Worm (Caenorhabditis elegans) whole organism, midembryonic: ENCODE measurements around the gene srv-6.
A peak's percentile ranks its signal among the peaks of the same experiment; 100 is the strongest.

ENCODE experiments used
- T22C8.4 ChIP-seq: fragments of 200-800 bp; sonication (Bioruptor generic); IDR thresholded peaks from 2 replicates; pipeline ENCODE4 v1.3.6; 2022; ENCODE audit warnings: missing genetic modification characterization, missing compliant biosample characterization
- cog-1 ChIP-seq: sonication (generic microtip); optimal IDR thresholded peaks from 2 replicates; lab custom pipeline; 2016; ENCODE audit warnings: missing genetic modification characterization, missing compliant biosample characterization
- flt-1 ChIP-seq: fragments of 200-800 bp; sonication (Bioruptor generic); IDR thresholded peaks from 2 replicates; pipeline ENCODE4 v1.3.6; 2022; ENCODE audit warnings: missing genetic modification characterization, missing compliant biosample characterization
- klf-2 ChIP-seq: fragments of 200-800 bp; sonication (Bioruptor generic); conservative IDR thresholded peaks from 2 replicates; pipeline ENCODE4 v1.3.6; 2022; ENCODE audit warnings: missing genetic modification reagents, missing genetic modification characterization, missing compliant biosample characterization
- med-1 ChIP-seq: sonication (generic microtip); optimal IDR thresholded peaks from 2 replicates; lab custom pipeline; 2017; ENCODE audit warnings: missing genetic modification characterization, mild to moderate bottlenecking, missing compliant biosample characterization, antibody characterized with exemption, missing genetic modification reagents; ENCODE audit not compliant: insufficient read depth
- ref-1 ChIP-seq: fragments of 200-800 bp; sonication (Bioruptor generic); conservative IDR thresholded peaks from 2 replicates; pipeline ENCODE4 v1.3.6; 2022; ENCODE audit warnings: missing genetic modification reagents, missing genetic modification characterization, missing compliant biosample characterization
- tab-1 ChIP-seq: fragments of 200-800 bp; sonication (Bioruptor generic); IDR thresholded peaks from 2 replicates; pipeline ENCODE4 v1.3.6; 2022; ENCODE audit warnings: missing genetic modification characterization, missing compliant biosample characterization
- ztf-23 ChIP-seq: fragments of 200-800 bp; sonication (Bioruptor generic); IDR thresholded peaks from 2 replicates; pipeline ENCODE4 v1.3.6; 2022; ENCODE audit warnings: missing genetic modification reagents, missing genetic modification characterization, missing compliant biosample characterization
- ztf-29 ChIP-seq: fragments of 200-800 bp; sonication (Bioruptor generic); IDR thresholded peaks from 2 replicates; pipeline ENCODE4 v1.3.6; 2022; ENCODE audit warnings: missing genetic modification reagents, missing genetic modification characterization, missing compliant biosample characterization

srv-6 gene

DNA sequence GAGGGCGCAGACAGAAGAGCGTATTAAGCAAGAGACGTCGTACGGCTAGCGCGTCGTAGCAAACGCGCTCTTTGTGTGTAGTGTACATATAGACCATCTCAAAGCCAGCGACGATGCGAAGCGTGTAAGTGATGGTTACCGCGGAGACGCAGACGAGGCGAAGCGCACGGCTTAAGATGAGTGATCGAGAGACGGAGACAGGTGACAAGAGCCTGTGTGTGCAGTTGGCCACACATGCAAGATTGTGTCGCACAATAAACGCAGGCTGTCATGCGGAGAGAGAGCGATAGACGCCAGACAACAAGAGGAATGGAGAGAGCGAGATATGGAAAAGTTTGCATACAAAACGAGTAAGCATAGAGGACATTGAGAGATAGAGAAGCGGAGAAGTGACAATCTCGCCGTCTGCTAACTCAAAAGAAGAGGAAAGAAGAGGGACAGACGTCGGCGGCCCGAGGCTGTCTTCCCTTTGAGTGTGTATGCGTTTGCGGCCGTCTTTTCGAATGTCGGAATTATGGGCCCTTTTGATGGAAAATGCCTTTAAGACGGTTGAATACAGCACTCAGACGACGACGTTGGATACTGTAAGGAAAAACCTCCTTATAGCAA, 34.0 kb upstream of the srv-6 start:
- TF ChIP-seq cog-1 (tag; lab: Kevin White, UChicago) = peak; percentile 36
- no peak for TF ChIP-seq med-1 (GFP tag; lab: Kevin White, UChicago)
- no peak for TF ChIP-seq flt-1 (GFP tag; lab: Robert Waterston, UW)
- TF ChIP-seq tab-1 = no peak
- no peak for TF ChIP-seq ref-1
- TF ChIP-seq T22C8.4 (GFP tag; lab: Robert Waterston, UW) = no peak
- TF ChIP-seq klf-2 = no peak
- 0 out of 2 replicates have a peak, but pooled peaks have one; percentile 45 for TF ChIP-seq ztf-23
- peak; percentile 96 for TF ChIP-seq ztf-29 (GFP tag; lab: Robert Waterston, UW)

DNA sequence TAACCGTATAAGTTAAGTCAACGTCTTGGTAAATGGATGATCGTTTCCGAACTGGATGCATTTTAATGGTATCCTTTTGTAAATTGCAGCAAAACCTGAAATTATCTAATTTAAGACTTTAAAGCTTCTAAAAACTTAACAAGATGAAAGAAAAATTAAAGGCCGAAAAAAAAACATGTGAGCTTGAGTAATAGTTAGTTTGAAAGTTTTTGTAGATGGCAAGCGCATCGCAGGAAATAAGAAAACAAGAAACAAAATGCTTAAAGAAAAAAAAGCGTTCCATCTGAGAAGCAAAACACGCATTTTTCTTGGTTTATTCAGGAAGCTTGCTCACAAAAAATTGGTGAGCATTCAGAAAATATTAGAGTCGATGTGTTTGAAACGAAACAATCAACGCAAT, 21.1 kb upstream of the srv-6 start, which contains the start of gene rab-37:
TSS of gene rab-37 (minus strand) at position 101 of the 400 bp plus-strand sequence.
- TF ChIP-seq ztf-23 (no peak), flt-1 (GFP tag; lab: Robert Waterston, UW) (no peak), ref-1 (no peak), tab-1 (no peak), ztf-29 (GFP tag; lab: Robert Waterston, UW) (no peak), med-1 (GFP tag; lab: Kevin White, UChicago) (no peak), cog-1 (tag; lab: Kevin White, UChicago) (no peak)

DNA sequence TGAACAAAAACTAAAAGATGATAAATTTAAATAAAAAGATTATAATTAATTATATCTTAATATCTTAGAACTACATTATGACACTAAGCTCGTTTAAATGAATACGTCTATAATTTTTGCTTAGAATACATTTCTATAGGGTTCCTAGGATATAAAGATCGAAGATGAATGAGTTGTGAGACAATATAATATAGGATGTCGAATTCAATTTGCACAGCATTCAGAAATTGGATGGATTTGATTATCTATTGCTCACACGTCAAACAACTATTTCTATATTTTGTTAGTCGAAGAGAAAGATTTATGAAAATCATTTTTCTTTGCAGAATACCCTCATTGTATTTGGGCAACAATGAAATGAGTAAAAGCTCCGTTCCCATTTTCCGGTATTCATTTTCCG, 17.9 kb upstream of the srv-6 start:
- TF ChIP-seq flt-1 (GFP tag; lab: Robert Waterston, UW) (no peak), med-1 (GFP tag; lab: Kevin White, UChicago) (no peak), cog-1 (tag; lab: Kevin White, UChicago) (no peak), tab-1 (no peak), klf-2 (no peak), ztf-29 (GFP tag; lab: Robert Waterston, UW) (no peak), ztf-23 (no peak), ref-1 (no peak), T22C8.4 (GFP tag; lab: Robert Waterston, UW) (no peak)

DNA sequence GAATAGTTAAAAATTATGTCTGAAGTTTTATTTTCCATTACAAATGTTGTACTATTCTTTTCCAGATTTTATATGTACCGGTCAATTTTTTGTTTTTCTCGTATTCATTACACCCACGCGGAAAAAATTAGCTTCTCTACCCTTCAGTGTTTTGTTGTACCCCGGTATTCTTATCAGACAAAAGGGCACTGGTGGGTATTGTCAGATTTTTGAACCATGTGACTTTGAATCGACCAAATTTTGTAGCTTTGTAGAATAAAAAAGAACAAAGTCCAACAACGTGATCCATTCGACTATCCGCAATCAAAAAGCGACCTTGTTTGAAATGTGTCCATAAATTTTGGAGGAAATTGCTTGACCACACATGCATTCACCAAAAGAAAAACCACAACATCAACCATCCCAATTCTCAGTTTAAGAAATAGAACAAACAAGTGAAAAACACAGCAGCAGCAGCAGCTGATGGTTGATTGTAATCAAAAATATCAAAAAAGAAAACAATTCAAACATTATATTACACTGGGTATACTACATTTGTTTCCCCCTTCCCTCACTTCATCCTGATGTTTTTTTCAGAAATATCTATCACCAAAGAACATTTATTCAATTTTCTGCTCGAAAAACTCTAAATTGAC, 12.3 kb upstream of the srv-6 start:
- TF ChIP-seq ref-1 = no peak
- TF ChIP-seq flt-1 (GFP tag; lab: Robert Waterston, UW) = no peak
- TF ChIP-seq med-1 (GFP tag; lab: Kevin White, UChicago) = no peak
- no peak for TF ChIP-seq tab-1
- no peak for TF ChIP-seq ztf-29 (GFP tag; lab: Robert Waterston, UW)
- no peak for TF ChIP-seq T22C8.4 (GFP tag; lab: Robert Waterston, UW)
- no peak for TF ChIP-seq cog-1 (tag; lab: Kevin White, UChicago)
- no peak for TF ChIP-seq klf-2
- TF ChIP-seq ztf-23 = no peak

DNA sequence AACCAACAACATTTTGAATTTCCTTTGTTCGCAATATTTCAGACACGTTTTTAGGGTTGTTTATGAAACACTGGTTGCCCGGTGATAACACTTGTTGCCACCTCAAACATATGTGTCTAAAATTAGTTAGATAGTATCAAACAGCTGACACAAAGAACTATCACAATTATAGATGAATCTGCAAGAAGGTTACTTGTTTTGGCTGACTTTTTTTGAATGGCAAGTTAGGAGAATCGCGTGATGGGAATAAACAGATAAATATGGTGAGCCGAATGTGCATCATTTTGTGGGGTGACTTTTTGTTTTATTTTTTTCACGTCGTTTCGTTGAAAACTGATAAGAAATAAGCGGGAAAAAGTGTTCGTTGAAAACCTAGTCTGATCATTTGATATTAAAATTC, 11.7 kb upstream of the srv-6 start:
- TF ChIP-seq med-1 (GFP tag; lab: Kevin White, UChicago) (no peak), ztf-29 (GFP tag; lab: Robert Waterston, UW) (no peak), ztf-23 (no peak), klf-2 (no peak), flt-1 (GFP tag; lab: Robert Waterston, UW) (no peak), ref-1 (no peak), tab-1 (no peak), T22C8.4 (GFP tag; lab: Robert Waterston, UW) (no peak), cog-1 (tag; lab: Kevin White, UChicago) (no peak)

DNA sequence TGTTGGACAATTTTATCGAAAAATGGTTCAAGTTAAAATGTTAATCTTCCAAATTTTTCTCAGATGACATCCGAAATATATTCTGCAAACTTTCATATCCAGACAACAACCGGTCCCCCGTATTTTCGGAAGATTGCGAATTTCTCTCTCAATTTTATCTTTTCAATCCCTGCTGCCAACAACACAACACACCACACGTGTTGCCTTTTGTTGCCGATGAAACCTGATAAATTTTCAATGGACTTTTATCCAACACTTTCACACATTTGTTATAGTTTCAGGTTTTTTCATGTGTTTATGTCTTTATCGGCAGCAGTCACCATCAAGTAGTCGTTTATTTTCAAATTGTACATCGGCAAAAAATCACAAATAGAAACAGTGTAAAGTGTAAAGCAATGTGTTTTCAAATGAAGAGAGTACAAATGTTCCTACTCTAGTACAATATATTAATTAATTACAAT, 10.6 kb upstream of the srv-6 start:
- TF ChIP-seq ztf-29 (GFP tag; lab: Robert Waterston, UW) = no peak
- 0 out of 2 replicates have a peak, but pooled peaks have one; percentile 24 for TF ChIP-seq ztf-23
- no peak for TF ChIP-seq klf-2

DNA sequence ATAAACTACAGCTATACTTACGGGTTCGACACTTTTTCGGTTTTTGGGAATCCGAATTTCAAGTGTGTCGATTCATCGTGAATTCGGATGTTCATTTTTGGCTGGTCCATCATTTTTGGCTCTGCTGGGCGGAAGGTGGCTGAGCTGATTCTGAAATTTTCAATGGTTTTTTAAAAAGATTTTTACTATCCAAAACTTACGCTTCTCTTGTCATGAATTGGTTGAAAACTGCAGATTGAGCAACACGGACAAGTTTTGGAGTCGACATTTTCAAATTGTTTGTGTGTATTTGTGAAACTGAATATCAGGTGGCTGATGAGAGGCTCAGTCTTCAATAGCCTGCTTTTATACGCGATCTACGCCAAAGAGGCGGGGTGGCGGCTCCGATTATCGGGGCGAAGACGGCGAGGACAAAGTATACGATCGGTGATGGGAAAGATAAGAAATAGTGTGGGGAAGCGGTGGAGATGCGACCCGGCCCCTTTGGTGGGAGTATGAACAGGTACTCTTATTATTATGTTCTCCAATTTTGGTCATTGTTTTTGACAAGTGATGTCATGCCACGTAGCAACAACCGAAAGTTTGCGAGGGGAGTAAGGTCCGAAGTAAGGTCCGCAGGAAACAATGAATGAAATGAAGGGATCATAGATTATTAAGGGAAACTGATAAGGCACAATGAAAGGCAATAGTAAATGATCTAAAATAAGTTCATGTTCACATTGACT, 9.8 kb upstream of the srv-6 start, which contains the start of gene F48D6.4:
TSS of gene F48D6.4 (minus strand) at position 346 of the 725 bp plus-strand sequence.
- TF ChIP-seq klf-2 (no peak), ztf-23 (no peak), tab-1 (no peak), cog-1 (tag; lab: Kevin White, UChicago) (no peak), ztf-29 (GFP tag; lab: Robert Waterston, UW) (no peak), flt-1 (GFP tag; lab: Robert Waterston, UW) (no peak), med-1 (GFP tag; lab: Kevin White, UChicago) (no peak), T22C8.4 (GFP tag; lab: Robert Waterston, UW) (no peak), ref-1 (no peak)

DNA sequence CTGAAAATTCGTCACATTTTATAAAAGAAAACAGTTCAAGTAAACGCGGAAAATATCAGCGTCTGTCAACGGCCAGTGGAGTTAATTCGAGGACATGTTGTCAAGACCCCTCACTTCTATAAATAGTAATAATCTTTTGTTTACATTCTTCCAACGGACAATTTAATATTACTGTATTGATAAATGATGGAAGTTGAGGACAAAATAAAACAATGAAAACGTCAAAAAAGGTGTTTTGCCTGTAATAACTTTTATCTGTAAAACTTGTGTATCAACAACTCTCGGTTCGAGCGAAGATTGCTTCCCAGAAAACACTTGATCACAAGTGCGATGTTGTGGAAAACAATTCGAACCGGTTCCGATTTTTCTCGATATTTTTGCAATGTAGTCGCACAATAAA, 8.4 kb upstream of the srv-6 start:
- TF ChIP-seq cog-1 (tag; lab: Kevin White, UChicago) = no peak
- TF ChIP-seq T22C8.4 (GFP tag; lab: Robert Waterston, UW) = no peak

DNA sequence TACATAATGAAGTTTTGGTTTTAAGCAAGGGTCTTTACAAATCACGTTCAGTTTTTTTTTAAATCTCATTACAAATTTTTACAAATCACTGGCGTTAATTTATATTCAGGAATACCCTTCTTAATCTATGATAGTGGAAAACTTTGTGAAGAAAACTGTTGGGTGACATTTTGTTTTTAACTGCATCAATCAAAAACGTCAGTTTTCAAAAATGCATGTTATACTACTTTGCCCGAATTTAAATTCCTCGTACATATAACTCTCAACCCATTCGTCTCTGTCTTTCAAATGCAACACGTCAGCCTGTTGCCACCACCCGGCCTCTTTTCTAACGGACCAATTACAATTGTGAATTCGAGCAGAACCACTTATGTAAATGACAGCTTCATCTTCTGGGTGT, 7.9 kb upstream of the srv-6 start, which contains the start of gene hlh-13:
TSS of gene hlh-13 (plus strand) at position 301 of the 400 bp plus-strand sequence.
- TF ChIP-seq ztf-29 (GFP tag; lab: Robert Waterston, UW) (no peak), ztf-23 (no peak), flt-1 (GFP tag; lab: Robert Waterston, UW) (no peak), ref-1 (no peak), T22C8.4 (GFP tag; lab: Robert Waterston, UW) (no peak), cog-1 (tag; lab: Kevin White, UChicago) (no peak), tab-1 (no peak), med-1 (GFP tag; lab: Kevin White, UChicago) (no peak), klf-2 (no peak)
